Fruit fly (Drosophila melanogaster) whole organism, pupa: Measurements from ENCODE around the gene ifc.

ENCODE experiments used
- CG10348 ChIP-seq: fragments of 200-800 bp; sonication (Bioruptor generic); IDR thresholded peaks from 2 replicates; pipeline ENCODE4 v1.3.6; 2022; ENCODE audit warnings: missing biosample characterization, missing genetic modification characterization
- CG13204 ChIP-seq: fragments of 200-800 bp; sonication (Bioruptor generic); optimal IDR thresholded peaks from 2 replicates; lab custom pipeline; 2018; ENCODE audit warnings: missing biosample characterization, mild to moderate bottlenecking, missing genetic modification characterization, moderate library complexity
- CG8159 ChIP-seq: fragments of 200-800 bp; sonication (Bioruptor generic); optimal IDR thresholded peaks from 3 replicates; lab custom pipeline; 2018; ENCODE audit warnings: missing biosample characterization, mild to moderate bottlenecking, missing genetic modification characterization, moderate library complexity
- CG8301 ChIP-seq: fragments of 200-800 bp; sonication (Bioruptor generic); optimal IDR thresholded peaks from 2 replicates; lab custom pipeline; 2018; ENCODE audit warnings: missing biosample characterization, mild to moderate bottlenecking, missing genetic modification characterization
- CG9948 ChIP-seq: fragments of 200-800 bp; sonication (Bioruptor generic); optimal IDR thresholded peaks from 2 replicates; lab custom pipeline; 2018; ENCODE audit warnings: missing biosample characterization, mild to moderate bottlenecking, missing genetic modification characterization, moderate library complexity
- fd96Ca ChIP-seq: fragments of 200-800 bp; sonication (Bioruptor generic); IDR thresholded peaks from 3 replicates; pipeline ENCODE4 v1.3.6; 2022; ENCODE audit warnings: missing biosample characterization, missing genetic modification characterization
- gl ChIP-seq: fragments of 200-800 bp; sonication (Bioruptor generic); optimal IDR thresholded peaks from 2 replicates; lab custom pipeline; 2018; ENCODE audit warnings: missing biosample characterization, mild to moderate bottlenecking, missing genetic modification characterization
- rn ChIP-seq: fragments of 200-800 bp; sonication (Bioruptor generic); IDR thresholded peaks from 2 replicates; pipeline ENCODE4 v1.3.6; 2022; ENCODE audit warnings: missing biosample characterization, missing genetic modification characterization

- TF ChIP-seq fd96Ca (GFP tag; lab: Robert Waterston, UW) (no peak), CG8301 (tag; lab: Kevin White, UChicago) (no peak), gl (tag; lab: Kevin White, UChicago) (no peak), CG9948 (tag; lab: Kevin White, UChicago) (no peak), CG10348 (GFP tag; lab: Robert Waterston, UW) (no peak), rn (no peak), CG8159 (tag; lab: Kevin White, UChicago) (no peak), CG13204 (GFP tag; lab: Kevin White, UChicago) (no peak)
These were observed 22.9 kb upstream of the ifc start for dm6 chr2L:5963251-5963650.
